Worm (Caenorhabditis elegans): ENCODE data around the gene T09A12.8.

DNA sequence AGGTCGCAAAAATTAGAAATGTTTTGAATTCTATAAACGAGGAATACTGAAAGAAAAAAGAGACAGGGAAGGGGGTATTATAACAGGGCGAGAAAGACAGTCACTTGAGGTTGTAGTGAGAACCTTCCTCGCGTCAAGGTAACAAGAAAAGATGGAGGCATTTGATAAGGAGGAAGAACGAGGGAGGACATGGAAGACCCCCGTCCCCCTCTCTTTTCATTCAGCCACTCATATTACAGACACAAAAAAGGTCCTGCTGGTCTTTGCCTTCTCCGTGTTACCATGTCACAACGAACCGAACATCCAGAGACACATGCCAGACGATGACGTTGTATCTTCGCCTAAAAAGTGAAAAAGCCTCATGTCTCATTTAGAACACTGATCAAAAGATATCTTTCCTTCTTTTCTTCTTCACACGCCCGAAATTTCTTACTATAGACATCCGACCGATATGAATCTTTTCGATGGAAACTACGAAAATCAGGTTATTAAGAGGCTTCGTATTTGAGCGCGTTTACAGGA lies 2.1 kb downstream of the T09A12.8 start:
- TF ChIP-seq nhr-11 (tag; optimal IDR thresholded peaks at IDR 0.05) = no peak
- TF ChIP-seq aly-2 (tag; optimal IDR thresholded peaks at IDR 0.05) = no peak
- TF ChIP-seq skn-1 (tag; optimal IDR thresholded peaks at IDR 0.05) = no peak
- TF ChIP-seq unc-39 (tag; optimal IDR thresholded peaks at IDR 0.05) = no peak
- no peak for TF ChIP-seq blmp-1 (tag; optimal IDR thresholded peaks at IDR 0.05; ENCODE audit: insufficient read depth)
- TF ChIP-seq nhr-25 (tag; optimal IDR thresholded peaks at IDR 0.05) = no peak
- no peak for TF ChIP-seq egl-27 (tag; optimal IDR thresholded peaks at IDR 0.05)
- TF ChIP-seq unc-62 (GFP tag; optimal IDR thresholded peaks at IDR 0.05) = no peak
- no peak for TF ChIP-seq ztf-4 (tag; optimal IDR thresholded peaks at IDR 0.05)
- TF ChIP-seq nhr-77 (tag; optimal IDR thresholded peaks at IDR 0.05) = no peak
- no peak for TF ChIP-seq mab-5 (tag; optimal IDR thresholded peaks at IDR 0.05)

Data from whole organism, L2 larva.